Worm (Caenorhabditis elegans): Measurements from ENCODE around the gene ugt-32.

ce11 chrV:3892361-3892904, 48.6 kb upstream of the ugt-32 start, which contains the start of gene C17E7.4:
- TF ChIP-seq aly-1 (tag; optimal IDR thresholded peaks at IDR 0.05) (no peak), hmg-4 (GFP tag; optimal IDR thresholded peaks at IDR 0.05) (no peak), hmbx-1 (tag; optimal IDR thresholded peaks at IDR 0.05) (no peak), sea-1 (GFP tag; conservative IDR thresholded peaks at IDR 0.05) (no peak), ama-1 (optimal IDR thresholded peaks at IDR 0.05) (no peak), flt-1 (GFP tag; IDR thresholded peaks at IDR 0.05) (no peak), hnd-1 (tag; optimal IDR thresholded peaks at IDR 0.05) (no peak), tra-4 (tag; optimal IDR thresholded peaks at IDR 0.05) (no peak), tbx-11 (GFP tag; IDR thresholded peaks at IDR 0.05) (no peak), tbx-37 (GFP tag; conservative IDR thresholded peaks at IDR 0.05) (no peak)
